Comparison of ENCODE assay signal across 1 fruit fly cellular context in the genomic region with DNA sequence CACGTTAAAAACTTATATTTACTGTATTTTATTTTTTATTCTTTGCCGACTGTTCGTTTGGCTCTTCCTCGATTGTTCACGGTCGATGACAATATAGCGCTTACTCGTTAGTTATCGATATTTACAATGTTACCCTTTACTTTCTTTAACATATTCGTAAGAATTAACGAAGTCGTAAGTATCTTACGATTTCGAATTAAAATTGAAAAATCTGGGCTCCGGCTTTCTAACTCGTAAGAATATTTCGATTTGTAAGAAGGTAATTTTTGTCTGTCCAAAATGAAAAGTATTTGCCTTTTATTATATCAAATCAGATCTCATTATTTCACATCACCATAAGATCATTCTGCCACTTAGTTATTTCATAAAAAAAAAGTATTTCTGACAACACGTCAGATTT.
TF ChIP-seq lines count a peak whose summit lies in the region.

No protein-coding gene starts in this region.

TF ChIP-seq in whole organism, embryonic, 481 proteins besides CTCF, POLR2A, EP300 and RAD21 (continued from another document):
- TF ChIP-seq CG8290 (GFP tag; optimal IDR thresholded peaks at IDR 0.05; lab: Kevin White, UChicago): no peak
- TF ChIP-seq CG8290 (tag; optimal IDR thresholded peaks at IDR 0.05; lab: Kevin White, UChicago): no peak
- peak; percentile 14 for TF ChIP-seq CG14710 (tag; optimal IDR thresholded peaks at IDR 0.05; lab: Kevin White, UChicago)
- no peak for TF ChIP-seq HHEX (GFP tag; optimal IDR thresholded peaks at IDR 0.05; lab: Kevin White, UChicago)
- TF ChIP-seq CG6813 (GFP tag; optimal IDR thresholded peaks at IDR 0.05; lab: Kevin White, UChicago): no peak
- no peak for TF ChIP-seq CG31441 (GFP tag; IDR thresholded peaks at IDR 0.05; lab: Robert Waterston, UW)
- no peak for TF ChIP-seq mirr (GFP tag; optimal IDR thresholded peaks at IDR 0.05; lab: Kevin White, UChicago)
- no peak for TF ChIP-seq Fer1 (GFP tag; optimal IDR thresholded peaks at IDR 0.05; lab: Kevin White, UChicago)
- TF ChIP-seq YL-1 (GFP tag; optimal IDR thresholded peaks at IDR 0.05; lab: Kevin White, UChicago): no peak
- no peak for TF ChIP-seq CG12104 (GFP tag; optimal IDR thresholded peaks at IDR 0.05; lab: Kevin White, UChicago)
- no peak for TF ChIP-seq Fer3 (tag; optimal IDR thresholded peaks at IDR 0.05; lab: Kevin White, UChicago)
- no peak for TF ChIP-seq CG13775 (GFP tag; optimal IDR thresholded peaks at IDR 0.05; lab: Kevin White, UChicago)
- peak; percentile 56 for TF ChIP-seq CG1603 (tag; optimal IDR thresholded peaks at IDR 0.05; lab: Kevin White, UChicago)
- TF ChIP-seq CG16779 (GFP tag; IDR thresholded peaks at IDR 0.05; lab: Robert Waterston, UW): no peak
TF ChIP-seq in whole organism, embryonic: peak in this region for 12.
